Worm (Caenorhabditis elegans) whole organism, L1 larva: Measurements from ENCODE around the gene ceh-60.

Experiments used
- elt-2 ChIP-seq: sonication (generic microtip); optimal IDR thresholded peaks from 2 replicates; lab custom pipeline; 2016; ENCODE audit warnings: missing genetic modification characterization, mild to moderate bottlenecking, inconsistent platforms, missing compliant biosample characterization, missing genetic modification reagents
- jun-1 ChIP-seq: fragments of 150-350 bp; optimal IDR thresholded peaks from 2 replicates; lab custom pipeline; 2014; ENCODE audit warnings: missing biosample characterization, missing genetic modification reagents, missing genetic modification characterization
- lin-35 ChIP-seq, 2 experiments: fragments of 150-350 bp; optimal IDR thresholded peaks; 2 replicates each; lab custom pipeline; 2014; ENCODE audit warnings: missing biosample characterization in 2 of 2, missing genetic modification characterization in 2 of 2, missing genetic modification reagents in 2 of 2
- lsy-2 ChIP-seq, 2 experiments: fragments of 150-350 bp; optimal IDR thresholded peaks; 2 replicates each; lab custom pipeline; 2014; ENCODE audit warnings: missing biosample characterization in 2 of 2, missing genetic modification characterization in 2 of 2
- nhr-76 ChIP-seq: sonication (generic microtip); optimal IDR thresholded peaks from 2 replicates; lab custom pipeline; 2017; ENCODE audit warnings: missing biosample characterization, missing genetic modification characterization
- unc-62 ChIP-seq: fragments of 150-350 bp; optimal IDR thresholded peaks from 2 replicates; lab custom pipeline; 2014; ENCODE audit warnings: missing biosample characterization, missing genetic modification reagents, missing genetic modification characterization

DNA sequence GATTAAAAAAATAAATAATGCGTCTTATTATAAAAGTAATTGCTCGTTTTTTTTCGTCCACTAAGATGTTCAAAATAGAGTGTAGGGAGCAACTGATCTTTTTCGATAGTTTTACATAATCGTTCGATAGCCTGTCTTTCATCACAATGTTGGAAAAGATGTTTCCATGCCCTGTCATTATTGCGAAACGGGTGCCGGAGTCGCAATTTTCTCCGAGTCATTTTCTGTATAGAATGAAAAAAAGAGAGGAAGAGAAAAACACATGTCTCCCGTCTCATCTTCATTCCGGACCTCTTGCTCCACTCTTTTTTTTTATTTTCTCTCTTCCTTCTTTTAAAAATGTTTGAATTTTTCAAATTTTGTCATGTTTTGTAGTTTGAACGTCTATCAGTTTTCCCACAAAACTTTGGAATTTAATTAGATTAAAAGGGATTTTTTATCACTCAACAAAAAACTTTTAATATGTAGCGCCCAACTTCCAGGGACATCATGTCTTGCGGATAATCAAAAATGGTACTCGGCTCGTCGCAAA, 22.9 kb upstream of the ceh-60 start, which contains the start of gene svh-2:
- TF ChIP-seq elt-2 (tag; lab: Kevin White, UChicago) (no peak), lin-35 (GFP tag; optimal IDR thresholded peaks at IDR 0.05; lab: Kevin White, UChicago) (no peak), nhr-76 (tag; lab: Kevin White, UChicago) (no peak), unc-62 (no peak), jun-1 (tag; lab: Kevin White, UChicago) (no peak), lsy-2 (tag; optimal IDR thresholded peaks at IDR 0.05; lab: Kevin White, UChicago) (peak in 1 of 2 experiments; percentile 0)
